Worm (Caenorhabditis elegans): ENCODE results near the gene Y54G2A.73.

Gene Y54G2A.73

DNA sequence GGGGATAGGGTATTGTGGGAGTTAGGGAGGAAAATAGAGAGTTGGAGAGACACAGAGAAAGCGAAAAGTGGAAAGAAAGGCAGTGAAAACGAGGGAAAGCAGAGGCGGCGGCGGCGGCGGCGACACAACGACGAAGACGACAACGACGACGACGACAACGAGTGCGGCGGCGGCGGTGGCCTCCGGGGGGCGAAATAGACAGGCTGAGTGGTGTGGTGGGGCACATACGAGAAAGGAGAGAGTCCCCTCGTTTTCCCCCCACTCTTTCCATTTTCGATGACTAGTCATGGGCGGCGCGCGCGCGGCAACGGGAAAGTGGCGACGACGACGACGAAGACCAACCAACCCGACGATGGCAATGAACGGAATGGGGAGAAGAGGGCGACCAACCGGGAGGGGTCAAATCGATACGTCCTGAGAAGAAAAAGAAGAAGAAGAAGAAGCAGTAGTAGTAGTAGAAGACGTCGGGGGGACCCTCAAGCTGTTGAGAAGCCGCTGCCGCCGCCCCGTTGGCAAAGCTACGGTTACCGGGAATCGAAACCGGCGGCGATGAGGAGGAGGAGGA, 10.0 kb downstream of the Y54G2A.73 start (continued):
- peak; percentile 28 for TF ChIP-seq fkh-10 (GFP tag; optimal IDR thresholded peaks at IDR 0.05)
- no peak for TF ChIP-seq snpc-4 (tag; optimal IDR thresholded peaks at IDR 0.05)
- no peak for TF ChIP-seq nhr-237 (tag; optimal IDR thresholded peaks at IDR 0.05)
- TF ChIP-seq ama-1 (optimal IDR thresholded peaks at IDR 0.05), result no peak
- TF ChIP-seq skn-1 (tag; optimal IDR thresholded peaks at IDR 0.05), result peak; percentile 26
- TF ChIP-seq nhr-84 (tag; optimal IDR thresholded peaks at IDR 0.05), result no peak
- TF ChIP-seq Y116A8C.19 (tag; optimal IDR thresholded peaks at IDR 0.05; ENCODE audit: borderline replicate concordance), result no peak
- no peak for TF ChIP-seq pqm-1 (tag; optimal IDR thresholded peaks at IDR 0.05)
- peak in 1 of 2 experiments; percentile 30 for TF ChIP-seq efl-1 (optimal IDR thresholded peaks at IDR 0.05)
- TF ChIP-seq efl-1 (GFP tag; optimal IDR thresholded peaks at IDR 0.05 in 1 of 2), result peak in 1 of 2 experiments; percentile 73
- TF ChIP-seq nhr-90 (tag; optimal IDR thresholded peaks at IDR 0.05; ENCODE audit: poor library complexity), result no peak
- TF ChIP-seq egl-27 (tag; optimal IDR thresholded peaks at IDR 0.05), result no peak
- peak; percentile 64 for TF ChIP-seq ceh-8 (GFP tag; optimal IDR thresholded peaks at IDR 0.05)
- TF ChIP-seq sup-37 (GFP tag; optimal IDR thresholded peaks at IDR 0.05), result no peak
- TF ChIP-seq dpl-1 (GFP tag; optimal IDR thresholded peaks at IDR 0.05), result no peak
- no peak for TF ChIP-seq pax-3 (tag; optimal IDR thresholded peaks at IDR 0.05)
- peak; percentile 32 for TF ChIP-seq rnt-1 (tag; optimal IDR thresholded peaks at IDR 0.05)
- no peak for TF ChIP-seq lin-39 (tag; optimal IDR thresholded peaks at IDR 0.05)
- peak; percentile 99 for TF ChIP-seq blmp-1 (tag; optimal IDR thresholded peaks at IDR 0.05)
- TF ChIP-seq nhr-28 (tag; optimal IDR thresholded peaks at IDR 0.05), result no peak
- no peak for TF ChIP-seq lin-15B (tag; optimal IDR thresholded peaks at IDR 0.05)
- TF ChIP-seq unc-86 (tag; optimal IDR thresholded peaks at IDR 0.05), result peak; percentile 70
- no peak for TF ChIP-seq grh-1 (GFP tag; IDR thresholded peaks at IDR 0.05)
- TF ChIP-seq hlh-4 (tag; optimal IDR thresholded peaks at IDR 0.05), result no peak
- no peak for TF ChIP-seq lir-3 (tag; optimal IDR thresholded peaks at IDR 0.05; ENCODE audit: poor library complexity)
- no peak for TF ChIP-seq C16A3.4 (tag; optimal IDR thresholded peaks at IDR 0.05)
- no peak for TF ChIP-seq mdl-1 (tag; optimal IDR thresholded peaks at IDR 0.05)
- no peak for TF ChIP-seq sox-4 (tag; optimal IDR thresholded peaks at IDR 0.05)
- no peak for TF ChIP-seq aly-2 (tag; optimal IDR thresholded peaks at IDR 0.05)
- TF ChIP-seq ceh-82 (tag; optimal IDR thresholded peaks at IDR 0.05), result peak in 2 of 3 experiments; percentile 2 to 83
- TF ChIP-seq ztf-4 (tag; optimal IDR thresholded peaks at IDR 0.05), result no peak
- peak; percentile 34; the same call in 1 of the 2 replicates for TF ChIP-seq nhr-19 (GFP tag; conservative IDR thresholded peaks at IDR 0.05)
- TF ChIP-seq nhr-11 (tag; optimal IDR thresholded peaks at IDR 0.05), result no peak
- TF ChIP-seq ces-1 (GFP tag; optimal IDR thresholded peaks at IDR 0.05), result no peak
- 0 out of 2 replicates have a peak, but pooled peaks have one; percentile 34 for TF ChIP-seq ceh-88 (GFP tag; IDR thresholded peaks at IDR 0.05)
- no peak for TF ChIP-seq zag-1 (tag; optimal IDR thresholded peaks at IDR 0.05)
- TF ChIP-seq unc-30 (tag; optimal IDR thresholded peaks at IDR 0.05), result no peak

DNA sequence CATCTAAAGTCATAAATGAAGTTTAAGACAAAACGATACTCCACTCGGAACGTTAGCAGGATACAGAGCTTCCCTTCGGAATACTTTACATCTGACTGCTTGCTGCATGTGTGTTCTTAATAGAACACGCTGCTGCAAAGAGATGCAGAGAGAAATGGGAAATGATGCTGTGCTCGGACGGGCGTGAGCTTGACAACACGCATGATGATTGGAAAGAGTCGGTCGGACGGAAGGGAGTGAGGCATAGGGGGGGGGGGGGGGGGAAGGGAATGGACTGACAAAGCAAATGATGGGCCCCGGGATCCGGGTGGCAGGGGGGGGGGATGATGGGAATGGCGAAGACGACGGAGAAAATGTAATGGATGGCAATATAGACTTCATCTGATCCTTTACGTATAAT, 11.4 kb downstream of the Y54G2A.73 start:
- TF ChIP-seq zip-4 (GFP tag; optimal IDR thresholded peaks at IDR 0.05) (no peak), C04F5.9 (tag; optimal IDR thresholded peaks at IDR 0.05) (no peak), lin-14 (GFP tag; optimal IDR thresholded peaks at IDR 0.05) (peak; percentile 73), elt-2 (tag; optimal IDR thresholded peaks at IDR 0.05) (no peak), efl-1 (optimal IDR thresholded peaks at IDR 0.05) (no peak), efl-1 (GFP tag; optimal IDR thresholded peaks at IDR 0.05 in 1 of 2) (peak in 1 of 2 experiments; percentile 6), nhr-84 (tag; optimal IDR thresholded peaks at IDR 0.05) (no peak), F16B12.6 (tag; optimal IDR thresholded peaks at IDR 0.05) (no peak), ceh-82 (tag; optimal IDR thresholded peaks at IDR 0.05) (peak in 1 of 3 experiments; percentile 11), nhr-71 (tag; optimal IDR thresholded peaks at IDR 0.05) (no peak), mdl-1 (tag; optimal IDR thresholded peaks at IDR 0.05) (no peak), mep-1 (tag; optimal IDR thresholded peaks at IDR 0.05) (peak; percentile 8), nhr-12 (tag; optimal IDR thresholded peaks at IDR 0.05) (no peak), ceh-8 (GFP tag; optimal IDR thresholded peaks at IDR 0.05) (peak; percentile 61), rnt-1 (tag; optimal IDR thresholded peaks at IDR 0.05) (peak; percentile 34), dsc-1 (tag; optimal IDR thresholded peaks at IDR 0.05) (no peak), tlp-1 (tag; optimal IDR thresholded peaks at IDR 0.05) (no peak)

Measured in whole organism, L1 larva.